Worm (Caenorhabditis elegans) whole organism, L1 larva: Measurements from ENCODE around the gene lin-13.

Experiments
- F16B12.6 ChIP-seq: fragments of 150-350 bp; optimal IDR thresholded peaks from 2 replicates; lab custom pipeline; 2014; ENCODE audit warnings: missing biosample characterization, missing genetic modification characterization
- nhr-90 ChIP-seq: sonication (generic microtip); optimal IDR thresholded peaks from 2 replicates; lab custom pipeline; 2016; ENCODE audit warnings: mild to moderate bottlenecking, missing genetic modification characterization, missing compliant biosample characterization; ENCODE audit not compliant: poor library complexity
- unc-62 ChIP-seq: fragments of 150-350 bp; optimal IDR thresholded peaks from 2 replicates; lab custom pipeline; 2014; ENCODE audit warnings: missing biosample characterization, missing genetic modification reagents, missing genetic modification characterization

ce11 chrIII:7728494-7728893 lies 19.2 kb upstream of the lin-13 start:
- TF ChIP-seq unc-62 (GFP tag; lab: Kevin White, UChicago) = no peak
- no peak for TF ChIP-seq F16B12.6 (tag; lab: Kevin White, UChicago)
- peak; percentile 44 for TF ChIP-seq nhr-90
